Fruit fly (Drosophila melanogaster): Measurements from ENCODE around the gene RecQ4.

The RecQ4 gene

DNA sequence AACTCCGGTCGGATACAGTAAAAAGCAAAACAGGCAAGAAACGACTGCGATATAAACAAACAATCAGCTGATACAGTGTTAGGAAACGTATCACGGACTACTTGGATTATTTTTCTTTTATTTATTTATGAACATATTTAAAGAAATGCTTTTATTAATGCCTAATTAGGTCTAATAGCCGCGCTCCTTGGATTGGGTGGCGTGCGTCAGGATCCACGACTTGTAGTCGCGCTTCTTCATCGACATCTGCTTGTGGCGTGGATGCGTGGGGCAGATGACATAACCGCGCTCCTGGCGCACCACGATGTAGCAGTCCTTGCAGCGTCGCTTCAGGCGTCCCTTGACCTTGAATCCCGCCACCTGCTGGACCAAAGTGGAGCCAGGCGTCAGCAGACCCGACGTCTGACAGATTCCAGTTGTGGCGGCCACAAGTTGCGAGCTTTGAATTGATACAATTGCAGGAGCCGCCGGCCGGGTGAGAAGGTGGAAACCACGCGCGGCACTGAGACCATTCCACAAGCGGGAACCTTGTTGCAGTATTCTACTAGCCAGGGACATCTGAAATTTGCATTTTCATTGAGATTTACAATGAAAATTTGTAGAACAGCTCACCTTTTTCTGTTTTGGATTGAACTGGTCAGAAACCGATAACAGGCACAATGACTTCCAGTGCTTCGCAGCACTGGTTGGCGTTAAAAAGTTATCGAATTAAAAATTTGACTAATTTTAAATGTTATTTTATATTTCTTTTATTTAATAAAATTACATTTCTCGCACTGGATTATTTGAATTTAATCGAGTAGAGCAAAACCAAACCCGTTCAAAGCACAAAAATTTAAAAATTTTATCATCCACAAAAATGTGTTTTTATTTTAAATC is 51.1 kb downstream of the RecQ4 start, which contains the start of the genes CG7550 and mRpL36 (continued):
- TF ChIP-seq Med (GFP tag) = peak; percentile 55
- peak; percentile 28 for TF ChIP-seq sens (GFP tag)
- TF ChIP-seq CG12659 (GFP tag; optimal IDR thresholded peaks at IDR 0.05) = peak; percentile 24
- TF ChIP-seq pzg (GFP tag; optimal IDR thresholded peaks at IDR 0.05) = peak; percentile 10
- peak; percentile 21 for TF ChIP-seq CG2116 (GFP tag; optimal IDR thresholded peaks at IDR 0.05)

DNA sequence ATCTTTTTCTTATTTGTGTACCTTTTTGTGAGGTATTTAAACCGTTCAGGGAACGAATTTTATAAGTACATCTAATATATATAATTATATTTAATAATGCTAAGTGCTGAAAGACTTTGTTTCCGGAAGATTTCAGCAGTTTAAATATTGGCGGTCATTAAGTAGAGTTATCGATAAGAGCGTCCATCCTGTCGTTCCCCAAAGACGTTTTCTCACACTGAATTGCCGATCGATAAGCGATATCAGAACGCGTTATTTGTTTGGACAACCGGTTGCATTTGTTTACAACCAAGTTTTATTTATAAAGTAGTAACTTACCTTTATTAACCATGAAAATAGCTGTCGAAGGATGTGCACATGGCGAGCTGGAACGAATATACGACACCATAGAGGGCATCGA is 54.2 kb downstream of the RecQ4 start, which contains the start of gene ldbr:
Gene ldbr (plus strand): TSS at position 238 of the 400 bp plus-strand sequence.
- TF ChIP-seq Eip74EF (GFP tag; optimal IDR thresholded peaks at IDR 0.05) (no peak), ATbp (GFP tag; optimal IDR thresholded peaks at IDR 0.05) (peak; percentile 5), CG6175 (GFP tag; IDR thresholded peaks at IDR 0.05) (no peak), hbn (GFP tag; IDR thresholded peaks at IDR 0.05; ENCODE audit: partially characterized antibody) (peak; percentile 29; the same call in 1 of the 2 replicates), CG34224 (GFP tag; IDR thresholded peaks at IDR 0.05; ENCODE audit: partially characterized antibody) (peak; percentile 63; the same call in 2 of the 3 replicates), Xbp1 (GFP tag; optimal IDR thresholded peaks at IDR 0.05) (no peak), CG17328 (GFP tag; IDR thresholded peaks at IDR 0.05) (no peak), phol (tag; optimal IDR thresholded peaks at IDR 0.05) (peak; percentile 39), CoRest (tag; optimal IDR thresholded peaks at IDR 0.05) (peak; percentile 2), sug (tag; optimal IDR thresholded peaks at IDR 0.05) (peak; percentile 34), CG16815 (GFP tag; optimal IDR thresholded peaks at IDR 0.05) (no peak), Scr (GFP tag; IDR thresholded peaks at IDR 0.05; ENCODE audit: partially characterized antibody) (peak; percentile 57), wor (GFP tag; IDR thresholded peaks at IDR 0.05) (no peak), CG31365 (tag; optimal IDR thresholded peaks at IDR 0.05) (no peak), CG9876 (GFP tag; optimal IDR thresholded peaks at IDR 0.05) (no peak), insv (GFP tag; optimal IDR thresholded peaks at IDR 0.05) (peak in 1 of 2 experiments; percentile 26), MESR4 (GFP tag; optimal IDR thresholded peaks at IDR 0.05) (peak; percentile 31), stwl (tag; optimal IDR thresholded peaks at IDR 0.05) (peak; percentile 60), CG14710 (tag; optimal IDR thresholded peaks at IDR 0.05) (peak; percentile 36), Sry-δ (GFP tag; optimal IDR thresholded peaks at IDR 0.05) (peak; percentile 29), BEAF-32 (GFP tag; optimal IDR thresholded peaks at IDR 0.05) (peak; percentile 38), CG10431 (GFP tag; optimal IDR thresholded peaks at IDR 0.05) (peak; percentile 23), crp (GFP tag; optimal IDR thresholded peaks at IDR 0.05) (peak in 1 of 2 experiments; percentile 38), scrt (GFP tag; optimal IDR thresholded peaks at IDR 0.05) (peak; percentile 71), dysf (GFP tag; IDR thresholded peaks at IDR 0.05) (no peak), CG14965 (GFP tag; optimal IDR thresholded peaks at IDR 0.05; ENCODE audit: borderline replicate concordance) (no peak), CG7963 (GFP tag; IDR thresholded peaks at IDR 0.05; ENCODE audit: partially characterized antibody) (peak; percentile 56), CG4360 (GFP tag; IDR thresholded peaks at IDR 0.05) (no peak), zen (tag; optimal IDR thresholded peaks at IDR 0.05) (peak; percentile 20), Bteb2 (GFP tag; optimal IDR thresholded peaks at IDR 0.05) (no peak), CG12744 (GFP tag; optimal IDR thresholded peaks at IDR 0.05) (no peak), PHDP (tag; optimal IDR thresholded peaks at IDR 0.05) (peak; percentile 37), CG12236 (GFP tag; optimal IDR thresholded peaks at IDR 0.05) (no peak), Fer1 (GFP tag; optimal IDR thresholded peaks at IDR 0.05) (peak; percentile 56), luna (GFP tag; optimal IDR thresholded peaks at IDR 0.05) (no peak), CG1792 (GFP tag; optimal IDR thresholded peaks at IDR 0.05) (no peak), pfk (GFP tag; optimal IDR thresholded peaks at IDR 0.05) (peak; percentile 25), gem (tag; optimal IDR thresholded peaks at IDR 0.05) (no peak), CG9797 (GFP tag; optimal IDR thresholded peaks at IDR 0.05) (no peak), CG4617 (GFP tag; optimal IDR thresholded peaks at IDR 0.05; ENCODE audit: borderline replicate concordance) (peak; percentile 18), chm (GFP tag; IDR thresholded peaks at IDR 0.05) (no peak)
